Worm (Caenorhabditis elegans) whole organism, young adult: ENCODE data around the gene dsl-4.

ENCODE experiments used
- ama-1 ChIP-seq, 3 experiments: fragments of 150-350 bp in 1 of 3; sonication (generic microtip) in 2 of 3; optimal IDR thresholded peaks; 2 replicates each; lab custom pipeline; 2014 to 2018; ENCODE audit warnings: missing biosample characterization in 2 of 3, missing genetic modification characterization in 2 of 3, missing genetic modification reagents in 2 of 3
- gei-17 ChIP-seq: fragments of 200-800 bp; sonication (Bioruptor generic); optimal IDR thresholded peaks from 2 replicates; lab custom pipeline; 2018; ENCODE audit warnings: mild to moderate bottlenecking, missing genetic modification characterization, missing compliant biosample characterization
- hmg-20 ChIP-seq: fragments of 200-800 bp; sonication (Bioruptor generic); IDR thresholded peaks from 2 replicates; pipeline ENCODE4 v1.3.6; 2022; ENCODE audit warnings: missing genetic modification reagents, missing genetic modification characterization, missing compliant biosample characterization
- lag-1 ChIP-seq: fragments of 200-800 bp; sonication (Bioruptor generic); IDR thresholded peaks from 2 replicates; pipeline ENCODE4 v1.3.6; 2022; ENCODE audit warnings: missing genetic modification reagents, missing genetic modification characterization, missing compliant biosample characterization
- madf-10 ChIP-seq: sonication (generic microtip); optimal IDR thresholded peaks from 2 replicates; lab custom pipeline; 2016; ENCODE audit warnings: mild to moderate bottlenecking, missing genetic modification characterization, missing compliant biosample characterization
- mcd-1 ChIP-seq: fragments of 200-800 bp; sonication (Bioruptor generic); IDR thresholded peaks from 2 replicates; pipeline ENCODE4 v1.3.6; 2022; ENCODE audit warnings: missing genetic modification reagents, missing genetic modification characterization, missing compliant biosample characterization

DNA sequence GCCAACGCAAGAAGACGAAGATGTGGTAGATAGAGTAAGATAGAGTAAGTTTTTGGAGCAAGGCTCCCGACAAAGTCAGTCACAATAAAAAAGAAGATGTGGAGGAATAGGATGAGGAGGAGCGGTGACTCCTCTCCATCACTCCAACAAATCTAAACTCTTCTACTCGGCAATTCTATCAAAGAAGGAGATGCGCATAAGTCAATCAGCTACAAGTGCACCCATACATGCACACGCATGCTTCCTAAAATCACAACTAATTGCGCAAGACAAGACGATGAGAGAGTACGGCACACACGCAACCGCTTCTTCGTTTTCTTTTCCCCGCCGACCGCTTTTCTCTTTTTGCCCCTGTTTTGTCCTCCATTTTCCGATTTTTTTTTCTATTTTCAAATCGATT lies 42.6 kb upstream of the dsl-4 start:
- TF ChIP-seq lag-1 (GFP tag; lab: Robert Waterston, UW) (no peak), gei-17 (no peak), hmg-20 (GFP tag; lab: Robert Waterston, UW) (no peak), mcd-1 (GFP tag; lab: Robert Waterston, UW) (no peak), ama-1 (optimal IDR thresholded peaks at IDR 0.05; lab: Kevin White, UChicago) (no peak), ama-1 (GFP tag; optimal IDR thresholded peaks at IDR 0.05; lab: Kevin White, UChicago) (no peak), madf-10 (tag; lab: Kevin White, UChicago) (no peak)
